Fruit fly (Drosophila melanogaster) whole organism, embryonic: Measurements from ENCODE around the gene CG10300.

Experiments used
- Abd-B ChIP-seq: fragments of 200-800 bp; sonication (Bioruptor generic); optimal IDR thresholded peaks from 2 replicates; lab custom pipeline; 2018; ENCODE audit warnings: missing biosample characterization, mild to moderate bottlenecking, missing genetic modification characterization, moderate library complexity
- Awh ChIP-seq: fragments of 200-800 bp; sonication (Bioruptor generic); IDR thresholded peaks from 2 replicates; pipeline ENCODE4, ENCODE4 v1.3.6; 2022; ENCODE audit warnings: missing biosample characterization, missing genetic modification characterization
- CG14860 ChIP-seq: fragments of 200-800 bp; sonication (Bioruptor generic); IDR thresholded peaks from 3 replicates; pipeline ENCODE4 v1.3.6; 2022; ENCODE audit warnings: missing biosample characterization, missing genetic modification characterization; ENCODE audit not compliant: partially characterized antibody
- CG15269 ChIP-seq: fragments of 200-800 bp; sonication (Bioruptor generic); optimal IDR thresholded peaks from 2 replicates; lab custom pipeline; 2018; ENCODE audit warnings: missing biosample characterization, mild to moderate bottlenecking, missing genetic modification characterization, moderate library complexity
- CG1529 ChIP-seq: fragments of 200-800 bp; sonication (Bioruptor generic); optimal IDR thresholded peaks from 3 replicates; lab custom pipeline; 2018; ENCODE audit warnings: missing biosample characterization, missing genetic modification characterization
- CG16779 ChIP-seq: fragments of 200-800 bp; sonication (Bioruptor generic); IDR thresholded peaks from 2 replicates; pipeline ENCODE4 v1.3.6; 2022; ENCODE audit warnings: missing biosample characterization, missing genetic modification characterization
- CG16863 ChIP-seq: fragments of 200-800 bp; sonication (Bioruptor generic); optimal IDR thresholded peaks from 3 replicates; lab custom pipeline; 2016; ENCODE audit warnings: missing biosample characterization, missing genetic modification characterization
- CG17359 ChIP-seq: fragments of 200-800 bp; sonication (Bioruptor generic); optimal IDR thresholded peaks from 3 replicates; lab custom pipeline; 2018; ENCODE audit warnings: missing biosample characterization, mild to moderate bottlenecking, missing genetic modification characterization, moderate library complexity
- CG18011 ChIP-seq: fragments of 200-800 bp; sonication (Bioruptor generic); optimal IDR thresholded peaks from 2 replicates; lab custom pipeline; 2017; ENCODE audit warnings: missing biosample characterization, missing genetic modification characterization, mild to moderate bottlenecking, moderate library complexity, missing genotype
- CG18764 ChIP-seq: fragments of 200-800 bp; sonication (Bioruptor generic); optimal IDR thresholded peaks from 3 replicates; lab custom pipeline; 2016; ENCODE audit warnings: missing biosample characterization, missing genetic modification characterization
- CG30431 ChIP-seq: fragments of 200-800 bp; sonication (Bioruptor generic); optimal IDR thresholded peaks from 2 replicates; lab custom pipeline; 2017; ENCODE audit warnings: missing biosample characterization, missing genetic modification characterization
- CG3065 ChIP-seq: fragments of 200-800 bp; sonication (Bioruptor generic); optimal IDR thresholded peaks from 2 replicates; lab custom pipeline; 2016; ENCODE audit warnings: missing biosample characterization, missing genetic modification characterization
- CG31224 ChIP-seq: fragments of 200-800 bp; sonication (Bioruptor generic); IDR thresholded peaks from 2 replicates; pipeline ENCODE4 v1.3.6; 2022; ENCODE audit warnings: missing biosample characterization, missing genetic modification characterization
- CG31365 ChIP-seq: fragments of 200-800 bp; sonication (Bioruptor generic); optimal IDR thresholded peaks from 2 replicates; lab custom pipeline; 2018; ENCODE audit warnings: missing biosample characterization, mild to moderate bottlenecking, missing genetic modification characterization
- CG33557 ChIP-seq: fragments of 200-800 bp; sonication (Bioruptor generic); optimal IDR thresholded peaks from 2 replicates; lab custom pipeline; 2019; ENCODE audit warnings: missing biosample characterization, mild to moderate bottlenecking, missing genetic modification characterization, moderate library complexity
- CG34376 ChIP-seq: fragments of 200-800 bp; sonication (Bioruptor generic); optimal IDR thresholded peaks from 2 replicates; lab custom pipeline; 2018; ENCODE audit warnings: missing biosample characterization, mild to moderate bottlenecking, missing genetic modification characterization
- CG4730 ChIP-seq: fragments of 200-800 bp; sonication (Bioruptor generic); IDR thresholded peaks from 2 replicates; pipeline ENCODE4 v1.3.6; 2022; ENCODE audit warnings: missing biosample characterization, missing genetic modification characterization
- CG7357 ChIP-seq: fragments of 200-800 bp; sonication (Bioruptor generic); IDR thresholded peaks from 3 replicates; pipeline ENCODE4 v1.3.6; 2022; ENCODE audit warnings: missing biosample characterization, missing genetic modification characterization
- Camta ChIP-seq: fragments of 200-800 bp; sonication (Bioruptor generic); optimal IDR thresholded peaks from 2 replicates; lab custom pipeline; 2016; ENCODE audit warnings: missing biosample characterization, missing genetic modification characterization
- CoRest ChIP-seq: fragments of 200-800 bp; sonication (Bioruptor generic); optimal IDR thresholded peaks from 3 replicates; lab custom pipeline; 2018; ENCODE audit warnings: missing biosample characterization, mild to moderate bottlenecking, missing genetic modification characterization, moderate library complexity
- Deaf1 ChIP-seq: fragments of 200-800 bp; optimal IDR thresholded peaks from 3 replicates; lab custom pipeline; 2019; ENCODE audit warnings: missing biosample characterization, mild to moderate bottlenecking, missing genetic modification characterization, moderate library complexity
- Doc2 ChIP-seq: fragments of 200-800 bp; sonication (Bioruptor generic); IDR thresholded peaks from 2 replicates; pipeline ENCODE4 v1.3.6; 2022; ENCODE audit warnings: missing biosample characterization, missing genetic modification characterization
- Doc3 ChIP-seq: fragments of 200-800 bp; sonication (Bioruptor generic); IDR thresholded peaks from 3 replicates; pipeline ENCODE4 v1.3.6; 2022; ENCODE audit warnings: missing biosample characterization, missing genetic modification characterization; ENCODE audit not compliant: partially characterized antibody
- HHEX ChIP-seq: fragments of 200-800 bp; sonication (Bioruptor generic); optimal IDR thresholded peaks from 3 replicates; lab custom pipeline; 2017; ENCODE audit warnings: missing biosample characterization, mild to moderate bottlenecking, missing genetic modification characterization, missing genetic modification reagents
- Mad ChIP-seq: fragments of 200-800 bp; sonication (Bioruptor generic); optimal IDR thresholded peaks from 2 replicates; lab custom pipeline; 2016; ENCODE audit warnings: missing biosample characterization, missing genetic modification characterization
- Poxn ChIP-seq: fragments of 200-800 bp; sonication (Bioruptor generic); IDR thresholded peaks from 2 replicates; pipeline ENCODE4 v1.3.6; 2022; ENCODE audit warnings: missing biosample characterization, missing genetic modification characterization
- Rfx ChIP-seq: fragments of 200-800 bp; sonication (Bioruptor generic); IDR thresholded peaks from 2 replicates; pipeline ENCODE4 v1.3.6; 2022; ENCODE audit warnings: missing biosample characterization, missing genetic modification characterization
- Stat92E ChIP-seq, 3 experiments: fragments of >200 bp in 2 of 3; fragments of 200-800 bp in 1 of 3; sonication (Bioruptor generic) in 1 of 3; optimal IDR thresholded peaks; 2 replicates each; lab custom pipeline; 2017 to 2019; ENCODE audit warnings: missing biosample characterization in 3 of 3, missing genetic modification characterization in 3 of 3, mild to moderate bottlenecking in 1 of 3, moderate library complexity in 1 of 3
- Vsx1 ChIP-seq: fragments of 200-800 bp; sonication (Bioruptor generic); optimal IDR thresholded peaks from 2 replicates; lab custom pipeline; 2017; ENCODE audit warnings: missing biosample characterization, mild to moderate bottlenecking, missing genetic modification characterization, missing genetic modification reagents
- YL-1 ChIP-seq: fragments of 200-800 bp; sonication (Bioruptor generic); optimal IDR thresholded peaks from 3 replicates; lab custom pipeline; 2017; ENCODE audit warnings: missing biosample characterization, mild to moderate bottlenecking, missing genetic modification characterization
- br ChIP-seq: fragments of >200 bp; optimal IDR thresholded peaks from 2 replicates; lab custom pipeline; 2017
- cg ChIP-seq: fragments of 200-800 bp; sonication (Bioruptor generic); optimal IDR thresholded peaks from 3 replicates; lab custom pipeline; 2019; ENCODE audit warnings: missing biosample characterization, mild to moderate bottlenecking, missing genetic modification characterization, moderate library complexity
- dan ChIP-seq: fragments of 200-800 bp; sonication (Bioruptor generic); IDR thresholded peaks from 2 replicates; pipeline ENCODE4 v1.3.6; 2022; ENCODE audit warnings: missing biosample characterization, missing genetic modification characterization
- disco-r ChIP-seq: fragments of 200-800 bp; sonication (Bioruptor generic); optimal IDR thresholded peaks from 2 replicates; lab custom pipeline; 2016; ENCODE audit warnings: missing biosample characterization, missing genetic modification characterization
- dm ChIP-seq: fragments of 200-800 bp; sonication (Bioruptor generic); optimal IDR thresholded peaks from 3 replicates; lab custom pipeline; 2016; ENCODE audit warnings: missing biosample characterization, missing genetic modification characterization
- ewg ChIP-seq: fragments of 200-800 bp; sonication (Bioruptor generic); optimal IDR thresholded peaks from 3 replicates; lab custom pipeline; 2017; ENCODE audit warnings: mild to moderate bottlenecking, missing biosample characterization, missing genetic modification reagents, missing genetic modification characterization
- exex ChIP-seq: fragments of 200-800 bp; sonication (Bioruptor generic); optimal IDR thresholded peaks from 4 replicates; lab custom pipeline; 2018; ENCODE audit warnings: missing biosample characterization, mild to moderate bottlenecking, missing genetic modification characterization, moderate library complexity
- mld ChIP-seq: fragments of 200-800 bp; sonication (Bioruptor generic); IDR thresholded peaks from 3 replicates; pipeline ENCODE4 v1.3.6; 2022; ENCODE audit warnings: missing biosample characterization, missing genetic modification characterization; ENCODE audit not compliant: partially characterized antibody
- nerfin-2 ChIP-seq: fragments of 200-800 bp; sonication (Bioruptor generic); IDR thresholded peaks from 2 replicates; pipeline ENCODE4 v1.3.6; 2022; ENCODE audit warnings: missing biosample characterization, missing genetic modification characterization; ENCODE audit not compliant: partially characterized antibody
- odd ChIP-seq: fragments of 200-800 bp; sonication (Bioruptor generic); optimal IDR thresholded peaks from 2 replicates; lab custom pipeline; 2017; ENCODE audit warnings: missing biosample characterization, mild to moderate bottlenecking, missing genetic modification characterization
- p53 ChIP-seq: fragments of 200-800 bp; sonication (Bioruptor generic); optimal IDR thresholded peaks from 2 replicates; lab custom pipeline; 2016; ENCODE audit warnings: missing biosample characterization, missing genetic modification characterization
- pan ChIP-seq, 4 experiments: fragments of >200 bp in 3 of 4; fragments of 200-800 bp in 1 of 4; sonication (Bioruptor generic) in 1 of 4; optimal IDR thresholded peaks in 3 of 4; IDR thresholded peaks in 1 of 4; 2 replicates each; pipeline versions ENCODE4 v1.3.6 to Lab custom; 2017 to 2022; ENCODE audit warnings: missing biosample characterization in 2 of 4, missing genetic modification characterization in 2 of 4, mixed read lengths in 1 of 4
- pros ChIP-seq: fragments of 200-800 bp; sonication (Bioruptor generic); optimal IDR thresholded peaks from 3 replicates; lab custom pipeline; 2019; ENCODE audit warnings: missing biosample characterization, mild to moderate bottlenecking, missing genetic modification characterization, moderate library complexity
- pum ChIP-seq: fragments of 200-800 bp; sonication (Bioruptor generic); optimal IDR thresholded peaks from 2 replicates; lab custom pipeline; 2016; ENCODE audit warnings: missing biosample characterization, missing genetic modification characterization
- schlank ChIP-seq: fragments of 200-800 bp; sonication (Bioruptor generic); optimal IDR thresholded peaks from 2 replicates; lab custom pipeline; 2018; ENCODE audit warnings: missing biosample characterization, mild to moderate bottlenecking, missing genetic modification characterization
- seq ChIP-seq: fragments of 200-800 bp; sonication (Bioruptor generic); IDR thresholded peaks from 2 replicates; pipeline ENCODE4 v1.3.6; 2022; ENCODE audit warnings: missing biosample characterization, missing genetic modification characterization
- shn ChIP-seq: fragments of 200-800 bp; sonication (Bioruptor generic); optimal IDR thresholded peaks from 3 replicates; lab custom pipeline; 2016; ENCODE audit warnings: missing biosample characterization, missing genetic modification characterization
- slou ChIP-seq: fragments of 200-800 bp; sonication (Bioruptor generic); optimal IDR thresholded peaks from 3 replicates; lab custom pipeline; 2016; ENCODE audit warnings: missing biosample characterization, missing genetic modification characterization
- usp ChIP-seq: fragments of >200 bp; optimal IDR thresholded peaks from 2 replicates; lab custom pipeline; 2017; ENCODE audit warnings: missing biosample characterization, missing genetic modification characterization

Gene CG10300

DNA sequence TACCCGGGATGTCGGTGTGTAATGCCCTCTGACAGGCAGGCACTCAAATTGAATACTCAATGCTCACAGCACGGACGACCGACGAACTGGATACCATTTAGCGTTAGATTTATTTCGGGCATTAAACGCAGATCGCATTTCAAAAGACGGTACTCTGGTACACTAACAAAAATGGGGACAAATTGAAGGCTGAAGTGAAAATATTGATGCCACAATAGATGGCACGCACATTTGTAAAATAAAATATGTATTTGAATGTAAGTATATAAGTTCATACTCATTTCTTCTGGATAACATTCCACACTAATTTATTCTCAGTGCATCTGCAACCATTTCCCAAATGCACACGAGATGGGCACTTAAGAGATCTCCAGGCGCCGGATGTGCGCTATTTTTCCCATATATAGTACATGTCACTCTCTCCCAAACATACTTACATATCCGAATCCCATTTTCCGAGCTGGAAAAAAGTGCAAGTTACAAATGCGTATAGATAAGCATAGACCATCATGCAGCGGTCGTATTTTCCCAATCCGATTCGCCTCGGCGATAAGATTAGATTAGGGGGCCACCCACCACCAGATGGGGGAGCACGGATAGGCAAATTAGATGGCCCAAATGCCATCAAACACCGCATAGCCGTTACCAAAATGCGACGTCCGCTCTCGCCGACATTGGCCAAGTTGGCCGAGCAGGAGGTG, 1.7 kb upstream of the CG10300 start, which contains the start of gene CG10301 (continued):
- TF ChIP-seq CG17359 (tag; lab: Kevin White, UChicago) (peak; percentile 64), CG4730 (no peak), seq (no peak), pum (GFP tag; lab: Kevin White, UChicago) (no peak), mld (no peak), dan (GFP tag; lab: Robert Waterston, UW) (0 out of 2 replicates have a peak, but pooled peaks have one; percentile 41), CG33557 (GFP tag; lab: Kevin White, UChicago) (peak; percentile 61), CG34376 (GFP tag; lab: Kevin White, UChicago) (no peak), p53 (GFP tag; lab: Kevin White, UChicago) (no peak), cg (GFP tag; lab: Kevin White, UChicago) (no peak), Deaf1 (tag; lab: Kevin White, UChicago) (no peak), usp (GFP tag; lab: Kevin White, UChicago) (no peak), br (lab: Kevin White, UChicago) (no peak), schlank (tag; lab: Kevin White, UChicago) (no peak), CG31365 (no peak), CG15269 (tag; lab: Kevin White, UChicago) (peak; percentile 41), CG7357 (GFP tag; lab: Robert Waterston, UW) (0 out of 3 replicates have a peak, but pooled peaks have one; percentile 31), Poxn (GFP tag; lab: Robert Waterston, UW) (no peak), odd (peak; percentile 25), nerfin-2 (no peak), YL-1 (GFP tag; lab: Kevin White, UChicago) (no peak), CG16863 (peak; percentile 26), disco-r (GFP tag; lab: Kevin White, UChicago) (no peak), Stat92E (GFP tag; optimal IDR thresholded peaks at IDR 0.05; lab: Kevin White, UChicago) (no peak), CoRest (peak; percentile 61), exex (no peak), CG30431 (GFP tag; lab: Kevin White, UChicago) (peak; percentile 75), pros (GFP tag; lab: Kevin White, UChicago) (no peak), CG1529 (peak; percentile 58), Rfx (no peak), HHEX (GFP tag; lab: Kevin White, UChicago) (peak; percentile 12), Doc3 (GFP tag; lab: Robert Waterston, UW) (no peak), Doc2 (GFP tag; lab: Robert Waterston, UW) (no peak), CG18764 (peak; percentile 47), Vsx1 (GFP tag; lab: Kevin White, UChicago) (no peak), Abd-B (peak; percentile 43), ewg (peak; percentile 56), CG31224 (no peak), pan (optimal IDR thresholded peaks at IDR 0.05; lab: Kevin White, UChicago) (no peak), pan (GFP tag; optimal IDR thresholded peaks at IDR 0.05 in 1 of 2, IDR thresholded peaks at IDR 0.05 in 1 of 2) (no peak), dm (GFP tag; lab: Kevin White, UChicago) (no peak), CG3065 (peak; percentile 43), Awh (GFP tag; lab: Robert Waterston, UW) (peak; percentile 52), shn (GFP tag; lab: Kevin White, UChicago) (no peak), CG14860 (GFP tag; lab: Robert Waterston, UW) (no peak), slou (no peak), CG18011 (GFP tag; lab: Kevin White, UChicago) (no peak), Mad (GFP tag; lab: Kevin White, UChicago) (no peak), CG16779 (GFP tag; lab: Robert Waterston, UW) (no peak), Camta (GFP tag; lab: Kevin White, UChicago) (peak; percentile 50)
